Worm (Caenorhabditis elegans): ENCODE measurements around the gene ttx-3.

The ttx-3 gene

DNA sequence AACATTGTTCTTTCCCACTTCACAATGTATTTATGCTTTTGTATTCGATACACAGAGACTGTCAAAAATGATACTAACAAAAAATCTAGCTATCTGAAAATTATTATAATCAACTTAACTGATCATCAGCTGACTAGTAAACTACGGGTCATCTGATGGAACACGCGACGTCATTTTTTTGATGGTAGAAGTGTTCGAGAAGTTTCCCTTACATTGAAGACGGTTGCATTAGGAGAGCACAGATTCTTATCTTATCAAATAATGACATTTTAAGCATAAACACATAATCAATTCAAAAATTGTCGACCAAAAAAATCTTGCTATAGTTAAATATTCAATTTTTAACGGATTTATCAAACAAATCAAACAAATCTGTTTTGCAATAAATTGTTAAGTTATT, 23.6 kb upstream of the ttx-3 start:
- peak in 1 of 2 experiments; percentile 41 for TF ChIP-seq lin-35 (GFP tag; optimal IDR thresholded peaks at IDR 0.05)
- peak; percentile 78 for TF ChIP-seq elt-2 (tag; optimal IDR thresholded peaks at IDR 0.05)
- TF ChIP-seq unc-130 (tag; optimal IDR thresholded peaks at IDR 0.05): no peak

DNA sequence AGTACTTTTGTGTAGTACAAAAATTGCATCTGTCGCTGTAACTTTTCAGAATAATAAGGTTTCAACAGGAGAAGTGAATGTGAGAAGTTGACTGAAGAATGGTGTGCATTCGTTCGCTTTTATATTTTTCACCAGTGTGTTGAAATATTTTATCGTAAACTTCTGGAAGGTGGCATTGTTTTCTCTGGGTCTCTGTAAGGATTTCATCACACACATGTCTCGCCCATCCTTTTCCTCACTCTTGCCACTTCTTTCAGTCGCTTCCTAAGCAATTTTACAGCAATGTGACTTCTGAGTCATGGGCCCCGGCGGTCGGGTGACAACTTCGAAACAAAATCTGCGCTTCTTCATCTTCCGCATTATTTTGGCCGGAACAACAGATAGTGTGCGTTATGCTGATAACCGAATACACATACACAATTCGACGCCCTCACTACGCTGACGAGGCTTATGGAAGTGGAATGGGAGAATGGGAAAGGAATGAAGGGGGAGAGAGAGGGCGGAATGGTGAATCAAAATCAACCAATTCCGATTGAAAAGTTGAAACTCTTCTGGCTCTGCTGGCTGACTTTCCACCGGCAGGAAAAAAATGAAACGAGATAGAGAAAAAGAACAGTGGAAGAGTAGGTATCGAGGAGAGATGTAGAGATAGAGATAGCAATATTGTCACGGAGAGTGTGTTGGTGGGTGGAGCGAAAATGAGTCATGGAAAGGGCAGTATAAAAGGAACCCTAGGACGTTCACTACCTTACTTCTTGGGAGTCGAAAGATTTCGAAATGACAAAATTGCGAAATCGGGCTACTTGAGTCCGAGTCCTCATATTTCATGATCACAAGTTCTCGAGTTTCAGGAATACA, 22.4 kb upstream of the ttx-3 start:
- TF ChIP-seq pqm-1 (tag; optimal IDR thresholded peaks at IDR 0.05) (peak; percentile 11), elt-3 (tag; optimal IDR thresholded peaks at IDR 0.05) (peak in 2 of 6 experiments; percentile 3 to 23), efl-1 (optimal IDR thresholded peaks at IDR 0.05) (peak in 1 of 2 experiments; percentile 45), efl-1 (GFP tag; optimal IDR thresholded peaks at IDR 0.05 in 1 of 2) (peak; percentile 5 to 47), nhr-237 (tag; optimal IDR thresholded peaks at IDR 0.05) (no peak), sup-37 (GFP tag; optimal IDR thresholded peaks at IDR 0.05) (peak; percentile 2), nhr-20 (tag; optimal IDR thresholded peaks at IDR 0.05) (peak; percentile 24), lin-15B (tag; optimal IDR thresholded peaks at IDR 0.05) (no peak), snpc-4 (tag; optimal IDR thresholded peaks at IDR 0.05) (peak; percentile 29), skn-1 (tag; optimal IDR thresholded peaks at IDR 0.05) (peak; percentile 86), xbp-1 (tag; optimal IDR thresholded peaks at IDR 0.05) (peak; percentile 12), lin-14 (GFP tag; optimal IDR thresholded peaks at IDR 0.05) (peak; percentile 19), nhr-71 (tag; optimal IDR thresholded peaks at IDR 0.05) (peak; percentile 18), lin-35 (GFP tag; optimal IDR thresholded peaks at IDR 0.05) (peak in 1 of 2 experiments; percentile 57), fos-1 (tag; optimal IDR thresholded peaks at IDR 0.05) (peak; percentile 34), hpl-2 (GFP tag; optimal IDR thresholded peaks at IDR 0.05) (peak; percentile 26), elt-2 (tag; optimal IDR thresholded peaks at IDR 0.05) (peak; percentile 91), ceh-82 (tag; optimal IDR thresholded peaks at IDR 0.05) (peak in 2 of 3 experiments; percentile 47 to 48), nhr-85 (tag) (peak; percentile 45), nhr-12 (tag; optimal IDR thresholded peaks at IDR 0.05) (no peak), zip-4 (GFP tag; optimal IDR thresholded peaks at IDR 0.05) (peak; percentile 77), nhr-90 (tag; optimal IDR thresholded peaks at IDR 0.05; ENCODE audit: poor library complexity) (peak; percentile 16), ztf-4 (tag; optimal IDR thresholded peaks at IDR 0.05) (peak; percentile 1), aha-1 (tag; optimal IDR thresholded peaks at IDR 0.05) (no peak), isw-1 (GFP tag; IDR thresholded peaks at IDR 0.05) (peak; percentile 4; the same call in 1 of the 2 replicates), efl-3 (GFP tag; optimal IDR thresholded peaks at IDR 0.05) (no peak), jun-1 (tag; optimal IDR thresholded peaks at IDR 0.05) (peak; percentile 77), mdl-1 (tag; optimal IDR thresholded peaks at IDR 0.05) (peak in 1 of 2 experiments; percentile 20), pax-3 (tag; optimal IDR thresholded peaks at IDR 0.05) (no peak), aly-2 (tag; optimal IDR thresholded peaks at IDR 0.05) (no peak)

DNA sequence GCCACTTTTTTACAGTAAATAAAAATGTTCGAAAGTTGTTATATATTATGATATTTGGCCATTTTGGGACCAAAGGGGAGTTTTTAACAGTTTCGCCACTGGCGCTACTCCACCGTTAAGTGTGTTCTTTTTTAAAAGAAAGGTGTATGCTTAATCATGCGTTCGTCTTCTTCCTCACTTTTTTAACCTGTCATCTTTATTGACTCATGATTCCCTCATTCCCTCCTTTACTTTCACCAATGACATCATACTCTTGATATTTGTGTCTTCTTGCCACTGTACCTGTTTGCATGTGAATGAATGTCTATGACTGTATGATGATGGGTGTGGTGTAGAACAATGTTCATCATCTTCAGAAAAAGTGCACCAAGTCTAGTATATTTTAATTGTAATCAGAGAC, 21.4 kb upstream of the ttx-3 start:
- TF ChIP-seq nhr-71 (tag; optimal IDR thresholded peaks at IDR 0.05): peak; percentile 8
- TF ChIP-seq lin-35 (GFP tag; optimal IDR thresholded peaks at IDR 0.05): peak in 1 of 2 experiments; percentile 17
- TF ChIP-seq lin-13 (GFP tag; optimal IDR thresholded peaks at IDR 0.05): no peak
- peak; percentile 66 for TF ChIP-seq skn-1 (tag; optimal IDR thresholded peaks at IDR 0.05)
- TF ChIP-seq irx-1 (tag; optimal IDR thresholded peaks at IDR 0.05): no peak
- no peak for TF ChIP-seq Y116A8C.19 (tag; optimal IDR thresholded peaks at IDR 0.05; ENCODE audit: borderline replicate concordance)
- peak; percentile 75 for TF ChIP-seq nhr-85 (tag)
- TF ChIP-seq lin-14 (GFP tag; optimal IDR thresholded peaks at IDR 0.05): peak; percentile 9
- peak; percentile 13 for TF ChIP-seq jun-1 (tag; optimal IDR thresholded peaks at IDR 0.05)

DNA sequence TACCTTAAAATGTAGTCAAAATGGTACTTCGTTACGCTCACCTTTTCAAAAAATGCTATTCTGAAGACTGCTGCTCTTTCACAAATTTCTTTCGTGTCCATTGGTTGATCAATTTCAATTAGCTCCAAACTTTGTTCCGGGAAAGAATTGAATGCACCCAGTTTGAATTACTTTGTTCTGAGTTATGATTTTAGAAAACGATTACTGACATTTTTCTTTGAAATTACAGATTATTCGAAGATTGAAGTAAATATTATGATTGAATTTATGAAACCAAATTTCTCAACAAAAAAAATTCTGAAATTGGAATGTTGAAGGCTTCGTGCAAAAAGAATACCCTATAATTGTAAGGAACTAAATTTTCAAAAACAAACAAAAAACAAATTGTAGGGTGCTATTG, 15.1 kb upstream of the ttx-3 start, which contains the start of gene Y102F5A.1:
Y102F5A.1 (minus strand) TSS at position 101 of the 400 bp plus-strand sequence.
- no peak for TF ChIP-seq efl-3 (GFP tag; optimal IDR thresholded peaks at IDR 0.05)
- no peak for TF ChIP-seq fkh-10 (GFP tag; optimal IDR thresholded peaks at IDR 0.05)
- no peak for TF ChIP-seq efl-1 (optimal IDR thresholded peaks at IDR 0.05)
- TF ChIP-seq efl-1 (GFP tag; optimal IDR thresholded peaks at IDR 0.05 in 1 of 2): no peak

Measured in whole organism, L1 larva.